Fruit fly (Drosophila melanogaster) whole organism, embryonic: ENCODE results near the gene Nup43.
A peak's percentile ranks its signal among the peaks of the same experiment; 100 is the strongest.

Experiments used
- BEAF-32 ChIP-seq: fragments of 200-800 bp; sonication (Bioruptor generic); optimal IDR thresholded peaks from 3 replicates; lab custom pipeline; 2017; ENCODE audit warnings: missing biosample characterization, missing genetic modification characterization, mild to moderate bottlenecking, moderate library complexity, missing genetic modification reagents
- CG10462 ChIP-seq: fragments of 200-800 bp; sonication (Bioruptor generic); optimal IDR thresholded peaks from 2 replicates; lab custom pipeline; 2016; ENCODE audit warnings: missing biosample characterization, missing genetic modification characterization
- CG11456 ChIP-seq: fragments of 200-800 bp; sonication (Bioruptor generic); IDR thresholded peaks from 3 replicates; pipeline ENCODE4 v1.3.6; 2022; ENCODE audit warnings: missing biosample characterization, missing genetic modification characterization
- CG12299 ChIP-seq: fragments of 200-800 bp; sonication (Bioruptor generic); optimal IDR thresholded peaks from 2 replicates; lab custom pipeline; 2018; ENCODE audit warnings: missing biosample characterization, mild to moderate bottlenecking, missing genetic modification characterization
- CG12769 ChIP-seq: fragments of 200-800 bp; sonication (Bioruptor generic); optimal IDR thresholded peaks from 2 replicates; lab custom pipeline; 2019; ENCODE audit warnings: missing biosample characterization, mild to moderate bottlenecking, missing genetic modification characterization, moderate library complexity
- CG12942 ChIP-seq: fragments of 200-800 bp; sonication (Bioruptor generic); optimal IDR thresholded peaks from 3 replicates; lab custom pipeline; 2016; ENCODE audit warnings: missing biosample characterization, missing genetic modification characterization
- CG13296 ChIP-seq: fragments of 200-800 bp; sonication (Bioruptor generic); optimal IDR thresholded peaks from 3 replicates; lab custom pipeline; 2018; ENCODE audit warnings: missing biosample characterization, mild to moderate bottlenecking, missing genetic modification characterization
- CG14667 ChIP-seq: fragments of 200-800 bp; sonication (Bioruptor generic); IDR thresholded peaks from 2 replicates; pipeline ENCODE4 v1.3.6; 2022; ENCODE audit warnings: missing biosample characterization, missing genetic modification characterization
- CG15269 ChIP-seq: fragments of 200-800 bp; sonication (Bioruptor generic); optimal IDR thresholded peaks from 2 replicates; lab custom pipeline; 2018; ENCODE audit warnings: missing biosample characterization, mild to moderate bottlenecking, missing genetic modification characterization, moderate library complexity
- CG1647 ChIP-seq: fragments of 200-800 bp; sonication (Bioruptor generic); optimal IDR thresholded peaks from 3 replicates; lab custom pipeline; 2016; ENCODE audit warnings: missing biosample characterization, missing genetic modification characterization
- CG16863 ChIP-seq: fragments of 200-800 bp; sonication (Bioruptor generic); optimal IDR thresholded peaks from 3 replicates; lab custom pipeline; 2016; ENCODE audit warnings: missing biosample characterization, missing genetic modification characterization
- CG1832 ChIP-seq: fragments of 200-800 bp; sonication (Bioruptor generic); optimal IDR thresholded peaks from 2 replicates; lab custom pipeline; 2017; ENCODE audit warnings: missing biosample characterization, mild to moderate bottlenecking, missing genetic modification characterization, inconsistent platforms
- CG18764 ChIP-seq: fragments of 200-800 bp; sonication (Bioruptor generic); optimal IDR thresholded peaks from 3 replicates; lab custom pipeline; 2016; ENCODE audit warnings: missing biosample characterization, missing genetic modification characterization
- CG3838 ChIP-seq: fragments of 200-800 bp; sonication (Bioruptor generic); optimal IDR thresholded peaks from 3 replicates; lab custom pipeline; 2016; ENCODE audit warnings: missing biosample characterization, missing genetic modification characterization
- CG5245 ChIP-seq: fragments of 200-800 bp; sonication (Bioruptor generic); optimal IDR thresholded peaks from 3 replicates; lab custom pipeline; 2016; ENCODE audit warnings: missing biosample characterization, missing genetic modification characterization
- CG6175 ChIP-seq: fragments of 200-800 bp; sonication (Bioruptor generic); IDR thresholded peaks from 3 replicates; pipeline ENCODE4 v1.3.6; 2022; ENCODE audit warnings: missing biosample characterization, missing genetic modification characterization
- CG7357 ChIP-seq: fragments of 200-800 bp; sonication (Bioruptor generic); IDR thresholded peaks from 3 replicates; pipeline ENCODE4 v1.3.6; 2022; ENCODE audit warnings: missing biosample characterization, missing genetic modification characterization
- CG8281 ChIP-seq: fragments of 200-800 bp; sonication (Bioruptor generic); optimal IDR thresholded peaks from 2 replicates; lab custom pipeline; 2018; ENCODE audit warnings: missing biosample characterization, mild to moderate bottlenecking, missing genetic modification characterization, moderate library complexity
- CG8944 ChIP-seq: fragments of 200-800 bp; sonication (Bioruptor generic); optimal IDR thresholded peaks from 3 replicates; lab custom pipeline; 2016; ENCODE audit warnings: missing biosample characterization, missing genetic modification characterization
- Dbx ChIP-seq: fragments of 200-800 bp; sonication (Bioruptor generic); IDR thresholded peaks from 3 replicates; pipeline ENCODE4 v1.3.6; 2022; ENCODE audit warnings: missing biosample characterization, missing genetic modification characterization
- Dp ChIP-seq: fragments of 200-800 bp; sonication (Bioruptor generic); optimal IDR thresholded peaks from 2 replicates; lab custom pipeline; 2018; ENCODE audit warnings: missing biosample characterization, mild to moderate bottlenecking, missing genetic modification characterization, moderate library complexity
- Hr39 ChIP-seq: fragments of >200 bp; optimal IDR thresholded peaks from 2 replicates; lab custom pipeline; 2017
- Lim3 ChIP-seq: fragments of 200-800 bp; sonication (Bioruptor generic); IDR thresholded peaks from 2 replicates; pipeline ENCODE4 v1.3.6; 2022; ENCODE audit warnings: missing biosample characterization, missing genetic modification characterization
- MBD-R2 ChIP-seq: fragments of 200-800 bp; sonication (Bioruptor generic); IDR thresholded peaks from 2 replicates; pipeline ENCODE4 v1.3.6; 2022; ENCODE audit warnings: missing biosample characterization, missing genetic modification characterization
- Med ChIP-seq: fragments of 200-800 bp; sonication (Bioruptor generic); peaks from one replicate; lab custom pipeline; 2016; ENCODE audit warnings: missing biosample characterization, missing genetic modification characterization, mild to moderate bottlenecking, inconsistent platforms, moderate library complexity
- NK7.1 ChIP-seq: fragments of 200-800 bp; sonication (Bioruptor generic); optimal IDR thresholded peaks from 3 replicates; lab custom pipeline; 2016; ENCODE audit warnings: missing biosample characterization, missing genetic modification characterization
- Nf-YB ChIP-seq: fragments of 200-800 bp; sonication (Bioruptor generic); optimal IDR thresholded peaks from 3 replicates; lab custom pipeline; 2019; ENCODE audit warnings: missing biosample characterization, mild to moderate bottlenecking, missing genetic modification characterization, moderate library complexity
- Pdp1 ChIP-seq, 2 experiments: fragments of 200-800 bp; sonication (Bioruptor generic); optimal IDR thresholded peaks; 3 replicates each; lab custom pipeline; 2016; ENCODE audit warnings: missing biosample characterization in 2 of 2, missing genetic modification characterization in 2 of 2, mild to moderate bottlenecking in 1 of 2, moderate library complexity in 1 of 2
- Rfx ChIP-seq: fragments of 200-800 bp; sonication (Bioruptor generic); IDR thresholded peaks from 2 replicates; pipeline ENCODE4 v1.3.6; 2022; ENCODE audit warnings: missing biosample characterization, missing genetic modification characterization
- Ssrp ChIP-seq: fragments of 200-800 bp; sonication (Bioruptor generic); optimal IDR thresholded peaks from 2 replicates; lab custom pipeline; 2018; ENCODE audit warnings: missing biosample characterization, mild to moderate bottlenecking, missing genetic modification characterization, moderate library complexity
- Xrp1 ChIP-seq: fragments of 200-800 bp; sonication (Bioruptor generic); IDR thresholded peaks from 2 replicates; pipeline ENCODE4 v1.3.6; 2022; ENCODE audit warnings: missing biosample characterization, missing genetic modification characterization
- YL-1 ChIP-seq: fragments of 200-800 bp; sonication (Bioruptor generic); optimal IDR thresholded peaks from 3 replicates; lab custom pipeline; 2017; ENCODE audit warnings: missing biosample characterization, mild to moderate bottlenecking, missing genetic modification characterization
- amos ChIP-seq: fragments of 200-800 bp; sonication (Bioruptor generic); IDR thresholded peaks from 2 replicates; pipeline ENCODE4 v1.3.6; 2022; ENCODE audit warnings: missing biosample characterization, missing genetic modification characterization; ENCODE audit not compliant: partially characterized antibody
- bab2 ChIP-seq: fragments of 200-800 bp; sonication (Bioruptor generic); optimal IDR thresholded peaks from 2 replicates; lab custom pipeline; 2016; ENCODE audit warnings: missing biosample characterization, missing genetic modification characterization
- bsh ChIP-seq, 2 experiments: fragments of 200-800 bp; sonication (Bioruptor generic); optimal IDR thresholded peaks; 2 replicates each; lab custom pipeline; 2017 to 2018; ENCODE audit warnings: mild to moderate bottlenecking in 2 of 2, missing biosample characterization in 2 of 2, missing genetic modification characterization in 2 of 2, moderate library complexity in 1 of 2
- crol ChIP-seq: fragments of 200-800 bp; sonication (Bioruptor generic); IDR thresholded peaks from 2 replicates; pipeline ENCODE4 v1.3.6; 2022; ENCODE audit warnings: missing biosample characterization, missing genetic modification characterization
- ewg ChIP-seq: fragments of 200-800 bp; sonication (Bioruptor generic); optimal IDR thresholded peaks from 3 replicates; lab custom pipeline; 2017; ENCODE audit warnings: mild to moderate bottlenecking, missing biosample characterization, missing genetic modification reagents, missing genetic modification characterization
- fd64A ChIP-seq: fragments of 200-800 bp; sonication (Bioruptor generic); optimal IDR thresholded peaks from 3 replicates; lab custom pipeline; 2018; ENCODE audit warnings: missing biosample characterization, mild to moderate bottlenecking, missing genetic modification characterization
- h ChIP-seq: fragments of >200 bp; optimal IDR thresholded peaks from 2 replicates; lab custom pipeline; 2017
- lov ChIP-seq, 2 experiments: fragments of 200-800 bp in 1 of 2; fragments of >200 bp in 1 of 2; sonication (Bioruptor generic) in 1 of 2; IDR thresholded peaks in 1 of 2; optimal IDR thresholded peaks in 1 of 2; 2 replicates in 1 of 2; 3 replicates in 1 of 2; pipeline versions ENCODE4 v1.3.6 to Lab custom; 2017 to 2022; ENCODE audit warnings: missing biosample characterization in 1 of 2, missing genetic modification characterization in 1 of 2
- nerfin-2 ChIP-seq: fragments of 200-800 bp; sonication (Bioruptor generic); IDR thresholded peaks from 2 replicates; pipeline ENCODE4 v1.3.6; 2022; ENCODE audit warnings: missing biosample characterization, missing genetic modification characterization; ENCODE audit not compliant: partially characterized antibody
- salm ChIP-seq: fragments of 200-800 bp; sonication (Bioruptor generic); optimal IDR thresholded peaks from 2 replicates; lab custom pipeline; 2018; ENCODE audit warnings: missing biosample characterization, mild to moderate bottlenecking, missing genetic modification characterization
- schlank ChIP-seq: fragments of 200-800 bp; sonication (Bioruptor generic); optimal IDR thresholded peaks from 2 replicates; lab custom pipeline; 2018; ENCODE audit warnings: missing biosample characterization, mild to moderate bottlenecking, missing genetic modification characterization
- ssp ChIP-seq: fragments of 200-800 bp; sonication (Bioruptor generic); IDR thresholded peaks from 2 replicates; pipeline ENCODE4 v1.3.6; 2022; ENCODE audit warnings: missing biosample characterization, missing genetic modification characterization
- tap ChIP-seq: fragments of 200-800 bp; optimal IDR thresholded peaks from 3 replicates; lab custom pipeline; 2019; ENCODE audit warnings: missing biosample characterization, mild to moderate bottlenecking, missing genetic modification characterization, moderate library complexity
- ttk ChIP-seq: fragments of 200-800 bp; sonication (Bioruptor generic); IDR thresholded peaks from 2 replicates; pipeline ENCODE4 v2.1.2; 2022; ENCODE audit warnings: missing biosample characterization, missing genetic modification characterization
- wor ChIP-seq: fragments of 200-800 bp; sonication (Bioruptor generic); IDR thresholded peaks from 2 replicates; pipeline ENCODE4 v1.3.6; 2022; ENCODE audit warnings: missing biosample characterization, missing genetic modification characterization

Gene Nup43

dm6 chr3R:18394876-18395275 is 28.4 kb downstream of the Nup43 start:
- TF ChIP-seq CG12769 (tag; lab: Kevin White, UChicago): peak; percentile 91
- TF ChIP-seq BEAF-32: no peak
- TF ChIP-seq h (lab: Kevin White, UChicago): no peak
- no peak for TF ChIP-seq NK7.1
- no peak for TF ChIP-seq fd64A (GFP tag; lab: Kevin White, UChicago)
- TF ChIP-seq CG18764 (GFP tag; lab: Kevin White, UChicago): no peak
- no peak for TF ChIP-seq schlank (tag; lab: Kevin White, UChicago)
- TF ChIP-seq nerfin-2 (GFP tag; lab: Robert Waterston, UW): no peak
- TF ChIP-seq CG1832 (GFP tag; lab: Kevin White, UChicago): no peak
- no peak for TF ChIP-seq CG8944
- peak in 1 of 2 experiments; percentile 20 for TF ChIP-seq Pdp1 (GFP tag; optimal IDR thresholded peaks at IDR 0.05; lab: Kevin White, UChicago)
- TF ChIP-seq MBD-R2: no peak
- peak; percentile 39; the same call in 1 of the 2 replicates for TF ChIP-seq crol (GFP tag; lab: Robert Waterston, UW)
- no peak for TF ChIP-seq CG10462 (GFP tag; lab: Kevin White, UChicago)
- no peak for TF ChIP-seq CG12299 (tag; lab: Kevin White, UChicago)
- TF ChIP-seq Xrp1 (GFP tag; lab: Robert Waterston, UW): no peak
- no peak for TF ChIP-seq lov (optimal IDR thresholded peaks at IDR 0.05; lab: Kevin White, UChicago)
- no peak for TF ChIP-seq lov (GFP tag; IDR thresholded peaks at IDR 0.05; lab: Robert Waterston, UW)
- no peak for TF ChIP-seq ewg
- TF ChIP-seq salm: no peak
- no peak for TF ChIP-seq CG6175 (GFP tag; lab: Robert Waterston, UW)
- no peak for TF ChIP-seq Ssrp (tag; lab: Kevin White, UChicago)
- 0 out of 3 replicates have a peak, but pooled peaks have one; percentile 43 for TF ChIP-seq CG11456 (GFP tag; lab: Robert Waterston, UW)
- no peak for TF ChIP-seq YL-1 (GFP tag; lab: Kevin White, UChicago)
- TF ChIP-seq CG13296 (GFP tag; lab: Kevin White, UChicago): no peak
- TF ChIP-seq bsh (GFP tag; optimal IDR thresholded peaks at IDR 0.05; lab: Kevin White, UChicago): no peak

dm6 chr3R:18395694-18396093 is 29.3 kb downstream of the Nup43 start:
- TF ChIP-seq ssp (GFP tag; lab: Robert Waterston, UW) (no peak), Med (peak; percentile 38)
- TF ChIP-seq, all 482 proteins: peak for 1

DNA sequence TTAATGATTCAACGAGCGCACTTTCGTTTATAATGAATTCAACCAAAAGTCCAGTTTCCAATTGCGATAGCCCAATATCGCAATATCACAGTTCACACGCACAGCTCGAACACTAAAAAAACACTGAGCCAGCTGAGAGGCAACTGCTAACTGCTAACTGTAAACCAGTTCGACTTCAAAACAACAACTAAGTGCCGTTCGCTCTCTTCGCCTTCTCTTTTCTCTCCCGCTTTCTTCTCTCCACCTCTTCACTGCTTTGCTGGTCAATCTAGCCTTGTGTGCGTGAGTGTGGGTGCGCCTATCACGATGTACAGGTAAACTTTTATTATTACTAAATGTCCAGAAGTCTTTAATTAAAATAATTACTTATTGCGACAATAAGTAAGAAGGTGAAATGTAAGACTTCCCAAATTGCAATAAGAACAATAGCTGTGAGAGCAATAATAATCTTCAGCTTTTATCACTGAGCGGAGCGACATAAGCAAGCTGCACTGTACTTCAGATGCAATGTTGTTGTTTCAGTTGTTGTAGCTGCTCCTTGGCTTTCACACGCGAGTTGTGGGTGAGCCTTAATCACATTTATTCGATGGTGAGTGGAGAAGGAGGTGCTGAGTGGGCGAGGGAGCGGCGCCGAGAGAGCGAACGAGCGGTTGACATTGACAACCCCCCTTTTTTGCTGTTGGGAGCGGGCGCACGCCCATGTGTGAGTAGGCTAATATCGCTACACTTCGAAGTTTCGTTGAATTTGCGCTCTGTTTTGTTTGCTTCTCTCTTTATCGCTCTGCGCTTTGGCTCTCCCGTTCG is 30.6 kb downstream of the Nup43 start, which contains the start of gene Vti1b:
TSS of gene Vti1b (plus strand) at position 195 of the 804 bp plus-strand sequence.
- TF ChIP-seq Nf-YB (GFP tag; lab: Kevin White, UChicago): peak; percentile 82
- TF ChIP-seq Dbx (GFP tag; lab: Robert Waterston, UW): peak; percentile 88
- peak; percentile 93 for TF ChIP-seq CG15269
- peak; percentile 92 for TF ChIP-seq CG5245 (GFP tag; lab: Kevin White, UChicago)
- TF ChIP-seq CG1647: peak; percentile 88
- TF ChIP-seq Dp (GFP tag; lab: Kevin White, UChicago): no peak
- peak; percentile 83 for TF ChIP-seq CG7357
- TF ChIP-seq Hr39 (lab: Kevin White, UChicago): no peak
- peak; percentile 97 for TF ChIP-seq bab2 (GFP tag; lab: Kevin White, UChicago)
- peak; percentile 89 for TF ChIP-seq CG3838
- TF ChIP-seq Lim3 (GFP tag; lab: Robert Waterston, UW): peak; percentile 88
- TF ChIP-seq Rfx (GFP tag; lab: Robert Waterston, UW): peak; percentile 92
- TF ChIP-seq tap: peak; percentile 94
- TF ChIP-seq CG16863 (GFP tag; lab: Kevin White, UChicago): peak; percentile 94
- TF ChIP-seq wor: peak; percentile 93
- TF ChIP-seq ttk: peak; percentile 92
- no peak for TF ChIP-seq lov (optimal IDR thresholded peaks at IDR 0.05; lab: Kevin White, UChicago)
- TF ChIP-seq lov (GFP tag; IDR thresholded peaks at IDR 0.05; lab: Robert Waterston, UW): peak; percentile 77; the same call in 1 of the 3 replicates
- TF ChIP-seq CG14667: peak; percentile 87
- no peak for TF ChIP-seq amos (GFP tag; lab: Robert Waterston, UW)
- peak; percentile 90 for TF ChIP-seq CG12942 (GFP tag; lab: Kevin White, UChicago)
- peak; percentile 79 for TF ChIP-seq CG18764 (GFP tag; lab: Kevin White, UChicago)
- TF ChIP-seq CG8281 (tag; lab: Kevin White, UChicago): peak; percentile 74
